Worm (Caenorhabditis elegans): ENCODE measurements around the gene idpp-14.

idpp-14 gene

ce11 chrX:16056404-16056803 is 25.7 kb upstream of the idpp-14 start (continued):
- no peak for TF ChIP-seq nfya-2 (GFP tag; IDR thresholded peaks at IDR 0.05)
- TF ChIP-seq ceh-91 (GFP tag; IDR thresholded peaks at IDR 0.05): no peak
- TF ChIP-seq ztf-6 (GFP tag; IDR thresholded peaks at IDR 0.05): peak; percentile 93
- TF ChIP-seq repo-1 (tag; optimal IDR thresholded peaks at IDR 0.05): peak; percentile 98
- peak; percentile 95 for TF ChIP-seq egl-18 (GFP tag; IDR thresholded peaks at IDR 0.05)
- TF ChIP-seq attf-5 (GFP tag; optimal IDR thresholded peaks at IDR 0.05): peak; percentile 28
- TF ChIP-seq egrh-3 (GFP tag; IDR thresholded peaks at IDR 0.05): peak; percentile 58
- TF ChIP-seq Y79H2A.3 (GFP tag; conservative IDR thresholded peaks at IDR 0.05): no peak
- no peak for TF ChIP-seq madf-8 (GFP tag; conservative IDR thresholded peaks at IDR 0.05)
- TF ChIP-seq athp-1 (tag; optimal IDR thresholded peaks at IDR 0.05): peak; percentile 56
- TF ChIP-seq ets-4 (GFP tag; optimal IDR thresholded peaks at IDR 0.05): peak; percentile 85
- TF ChIP-seq xnd-1 (tag; optimal IDR thresholded peaks at IDR 0.05): no peak
- TF ChIP-seq pbrm-1 (GFP tag; IDR thresholded peaks at IDR 0.05): peak; percentile 94
- 0 out of 2 replicates have a peak, but pooled peaks have one; percentile 8 for TF ChIP-seq F37B4.10 (GFP tag; IDR thresholded peaks at IDR 0.05)
- peak; percentile 59 to 93 for TF ChIP-seq let-607 (tag; optimal IDR thresholded peaks at IDR 0.05)
- TF ChIP-seq tlf-1 (GFP tag; optimal IDR thresholded peaks at IDR 0.05): peak; percentile 97
- no peak for TF ChIP-seq akir-1 (GFP tag; optimal IDR thresholded peaks at IDR 0.05)
- peak; percentile 99 for TF ChIP-seq cebp-2 (GFP tag; IDR thresholded peaks at IDR 0.05)
- TF ChIP-seq let-526 (GFP tag; IDR thresholded peaks at IDR 0.05): peak; percentile 80; the same call in 1 of the 2 replicates
- peak; percentile 15 for TF ChIP-seq snpc-1.3 (tag; optimal IDR thresholded peaks at IDR 0.05; ENCODE audit: insufficient read depth)
- peak; percentile 74; the same call in 1 of the 2 replicates for TF ChIP-seq madf-3 (GFP tag; IDR thresholded peaks at IDR 0.05)
- no peak for TF ChIP-seq ceh-40 (GFP tag; IDR thresholded peaks at IDR 0.05)
- TF ChIP-seq ama-1 (optimal IDR thresholded peaks at IDR 0.05): no peak
- TF ChIP-seq ama-1 (GFP tag; optimal IDR thresholded peaks at IDR 0.05): peak; percentile 82 to 88
- peak; percentile 95 for TF ChIP-seq lag-1 (GFP tag; IDR thresholded peaks at IDR 0.05)
- TF ChIP-seq hsf-1 (GFP tag; IDR thresholded peaks at IDR 0.05): 0 out of 2 replicates have a peak, but pooled peaks have one; percentile 31
- no peak for TF ChIP-seq aptf-3 (GFP tag; IDR thresholded peaks at IDR 0.05)
- TF ChIP-seq ceh-100 (GFP tag; IDR thresholded peaks at IDR 0.05): peak; percentile 71
- TF ChIP-seq T07F8.4 (tag; optimal IDR thresholded peaks at IDR 0.05): peak; percentile 95
- TF ChIP-seq F10E7.11 (tag; optimal IDR thresholded peaks at IDR 0.05): peak; percentile 96
- no peak for TF ChIP-seq nhr-120 (GFP tag; IDR thresholded peaks at IDR 0.05)
- TF ChIP-seq lir-1 (GFP tag; conservative IDR thresholded peaks at IDR 0.05): peak; percentile 89
- TF ChIP-seq F57C9.4 (tag; optimal IDR thresholded peaks at IDR 0.05): peak; percentile 39
- no peak for TF ChIP-seq sptf-2 (GFP tag; optimal IDR thresholded peaks at IDR 0.05)
- TF ChIP-seq Y56A3A.18 (GFP tag; IDR thresholded peaks at IDR 0.05): peak; percentile 99
- TF ChIP-seq F23B12.7 (tag; optimal IDR thresholded peaks at IDR 0.05; ENCODE audit: insufficient read depth): peak; percentile 97
- no peak for TF ChIP-seq mes-4 (tag; optimal IDR thresholded peaks at IDR 0.05)
- peak; percentile 40; the same call in 1 of the 2 replicates for TF ChIP-seq Y95B8A.8 (GFP tag; IDR thresholded peaks at IDR 0.05)
- peak; percentile 12 for TF ChIP-seq die-1 (tag; optimal IDR thresholded peaks at IDR 0.05)
- peak; percentile 46 to 56 for TF ChIP-seq rec-8 (tag; optimal IDR thresholded peaks at IDR 0.05)
- TF ChIP-seq snpc-3.4 (tag; optimal IDR thresholded peaks at IDR 0.05): peak; percentile 21
- no peak for TF ChIP-seq T26A5.8 (tag; optimal IDR thresholded peaks at IDR 0.05)
- TF ChIP-seq him-1 (tag; optimal IDR thresholded peaks at IDR 0.05): no peak
- TF ChIP-seq F57A8.1 (GFP tag; optimal IDR thresholded peaks at IDR 0.05): peak; percentile 80
- TF ChIP-seq fkh-3 (tag; optimal IDR thresholded peaks at IDR 0.05): no peak
- no peak for TF ChIP-seq D2030.7 (GFP tag; IDR thresholded peaks at IDR 0.05)
- peak; percentile 89 for TF ChIP-seq nhr-80 (tag; optimal IDR thresholded peaks at IDR 0.05)
- peak; percentile 97 for TF ChIP-seq somi-1 (GFP tag; optimal IDR thresholded peaks at IDR 0.05)
- TF ChIP-seq pha-4 (tag; optimal IDR thresholded peaks at IDR 0.05): peak; percentile 64

Measured in whole organism, young adult.